In genomic region chr3R:19162135-19162616, dm6 we compare ENCODE assay signal across 5 fruit fly cellular contexts.
TF ChIP-seq lines count a peak whose summit lies in the region.

TSS of gene CG42359 (minus strand) at chr3R:19162300.
TSS of gene Nsun5 (minus strand) at chr3R:19162300.

TF ChIP-seq in whole organism, adult, 20 proteins besides CTCF, POLR2A, EP300 and RAD21 (continued from another document):
- peak; percentile 79 for TF ChIP-seq ovo (GFP tag; optimal IDR thresholded peaks at IDR 0.05; lab: Kevin White, UChicago)
- TF ChIP-seq CG33017 (tag; optimal IDR thresholded peaks at IDR 0.05; lab: Kevin White, UChicago): peak; percentile 80
- TF ChIP-seq Clk (GFP tag; optimal IDR thresholded peaks at IDR 0.05; lab: Kevin White, UChicago): peak; percentile 87
TF ChIP-seq in whole organism, adult: peak in this region for 18.

TF ChIP-seq in whole organism, embryonic, 481 proteins besides CTCF, POLR2A, EP300 and RAD21 (continued from another document and continues in another):
- TF ChIP-seq mirr (GFP tag; optimal IDR thresholded peaks at IDR 0.05; lab: Kevin White, UChicago) (peak; percentile 88), CG9932 (GFP tag; IDR thresholded peaks at IDR 0.05; lab: Robert Waterston, UW) (peak; percentile 94), bowl (GFP tag; IDR thresholded peaks at IDR 0.05; lab: Robert Waterston, UW) (no peak), nerfin-1 (tag; optimal IDR thresholded peaks at IDR 0.05; lab: Kevin White, UChicago) (peak; percentile 87), Hmr (GFP tag; optimal IDR thresholded peaks at IDR 0.05; lab: Kevin White, UChicago) (peak; percentile 89), CG31365 (tag; optimal IDR thresholded peaks at IDR 0.05; lab: Kevin White, UChicago) (peak; percentile 66), Med (GFP tag; lab: Kevin White, UChicago) (peak; percentile 99), CG14667 (GFP tag; IDR thresholded peaks at IDR 0.05; lab: Robert Waterston, UW) (peak; percentile 87), ash1 (GFP tag; optimal IDR thresholded peaks at IDR 0.05; lab: Kevin White, UChicago) (peak; percentile 57), Taf1 (GFP tag; IDR thresholded peaks at IDR 0.05; lab: Robert Waterston, UW) (peak; percentile 80), CG17359 (tag; optimal IDR thresholded peaks at IDR 0.05; lab: Kevin White, UChicago) (peak; percentile 90), CG8359 (GFP tag; optimal IDR thresholded peaks at IDR 0.05; lab: Kevin White, UChicago; ENCODE audit: borderline replicate concordance) (peak; percentile 64), CG9876 (GFP tag; optimal IDR thresholded peaks at IDR 0.05; lab: Kevin White, UChicago) (peak; percentile 87), ewg (GFP tag; optimal IDR thresholded peaks at IDR 0.05; lab: Kevin White, UChicago) (peak; percentile 70), fd3F (GFP tag; optimal IDR thresholded peaks at IDR 0.05; lab: Kevin White, UChicago) (peak; percentile 84), CG17186 (GFP tag; optimal IDR thresholded peaks at IDR 0.05; lab: Kevin White, UChicago) (peak; percentile 91), CG12236 (GFP tag; optimal IDR thresholded peaks at IDR 0.05; lab: Kevin White, UChicago) (peak; percentile 87), Stat92E (GFP tag; optimal IDR thresholded peaks at IDR 0.05; lab: Kevin White, UChicago) (peak in 1 of 3 experiments; percentile 66), sna (GFP tag; IDR thresholded peaks at IDR 0.05; lab: Robert Waterston, UW; ENCODE audit: partially characterized antibody) (peak; percentile 96), CG6689 (GFP tag; IDR thresholded peaks at IDR 0.05; lab: Robert Waterston, UW) (peak; percentile 91), Gug (GFP tag; IDR thresholded peaks at IDR 0.05; lab: Robert Waterston, UW) (peak; percentile 89), gro (GFP tag; optimal IDR thresholded peaks at IDR 0.05; lab: Kevin White, UChicago) (peak; percentile 92), Hmx (GFP tag; optimal IDR thresholded peaks at IDR 0.05; lab: Kevin White, UChicago) (peak; percentile 56), sug (tag; optimal IDR thresholded peaks at IDR 0.05; lab: Kevin White, UChicago) (peak; percentile 90), CG7372 (GFP tag; IDR thresholded peaks at IDR 0.05; lab: Robert Waterston, UW) (peak; percentile 86), ftz-f1 (GFP tag; optimal IDR thresholded peaks at IDR 0.05; lab: Kevin White, UChicago) (peak; percentile 98), CG3065 (GFP tag; optimal IDR thresholded peaks at IDR 0.05; lab: Kevin White, UChicago) (peak; percentile 79), bab2 (GFP tag; optimal IDR thresholded peaks at IDR 0.05; lab: Kevin White, UChicago) (peak; percentile 92), sqz (GFP tag; optimal IDR thresholded peaks at IDR 0.05; lab: Kevin White, UChicago) (peak; percentile 93), jigr1 (GFP tag; IDR thresholded peaks at IDR 0.05; lab: Robert Waterston, UW) (peak; percentile 51; the same call in 2 of the 3 replicates), CG18619 (GFP tag; optimal IDR thresholded peaks at IDR 0.05; lab: Kevin White, UChicago) (peak; percentile 79)

TF ChIP-seq in whole organism, prepupa, 60 proteins besides CTCF, POLR2A, EP300 and RAD21 (continued from another document and continues in another):
- peak; percentile 23 for TF ChIP-seq fd59A (GFP tag; optimal IDR thresholded peaks at IDR 0.05; lab: Kevin White, UChicago)
- peak; percentile 61 for TF ChIP-seq CG8632 (GFP tag; optimal IDR thresholded peaks at IDR 0.05; lab: Kevin White, UChicago)
- TF ChIP-seq CG32006 (GFP tag; optimal IDR thresholded peaks at IDR 0.05; lab: Kevin White, UChicago): peak; percentile 75
- peak; percentile 65 for TF ChIP-seq dsx (GFP tag; optimal IDR thresholded peaks at IDR 0.05; lab: Kevin White, UChicago; ENCODE audit: poor library complexity, severe bottlenecking)
- peak; percentile 68 for TF ChIP-seq Sox15 (GFP tag; optimal IDR thresholded peaks at IDR 0.05; lab: Kevin White, UChicago)
- TF ChIP-seq CG11294 (GFP tag; IDR thresholded peaks at IDR 0.05; lab: Robert Waterston, UW): peak; percentile 38; the same call in 1 of the 2 replicates
- TF ChIP-seq CG16779 (tag; optimal IDR thresholded peaks at IDR 0.05; lab: Kevin White, UChicago): no peak
- TF ChIP-seq pdm3 (GFP tag; optimal IDR thresholded peaks at IDR 0.05; lab: Kevin White, UChicago): peak; percentile 88
- TF ChIP-seq CG15336 (GFP tag; IDR thresholded peaks at IDR 0.05; lab: Robert Waterston, UW): peak; percentile 68; the same call in 1 of the 2 replicates
- TF ChIP-seq CG8119 (GFP tag; IDR thresholded peaks at IDR 0.05; lab: Robert Waterston, UW): peak; percentile 73
- peak; percentile 32 for TF ChIP-seq fd85E (GFP tag; optimal IDR thresholded peaks at IDR 0.05; lab: Kevin White, UChicago)
- peak; percentile 87 for TF ChIP-seq Hr4 (GFP tag; optimal IDR thresholded peaks at IDR 0.05; lab: Kevin White, UChicago)
- TF ChIP-seq CG11762 (GFP tag; optimal IDR thresholded peaks at IDR 0.05; lab: Kevin White, UChicago; ENCODE audit: insufficient read depth): peak; percentile 71
- TF ChIP-seq CG7368 (GFP tag; optimal IDR thresholded peaks at IDR 0.05; lab: Kevin White, UChicago): peak; percentile 74
- TF ChIP-seq Hr39 (GFP tag; optimal IDR thresholded peaks at IDR 0.05; lab: Kevin White, UChicago): peak; percentile 89
- no peak for TF ChIP-seq spab (GFP tag; optimal IDR thresholded peaks at IDR 0.05; lab: Kevin White, UChicago)
- TF ChIP-seq dac (GFP tag; optimal IDR thresholded peaks at IDR 0.05; lab: Kevin White, UChicago): peak; percentile 62
- peak; percentile 77 for TF ChIP-seq achi (GFP tag; optimal IDR thresholded peaks at IDR 0.05; lab: Kevin White, UChicago)
- TF ChIP-seq fkh (GFP tag; optimal IDR thresholded peaks at IDR 0.05; lab: Kevin White, UChicago): peak; percentile 95
- no peak for TF ChIP-seq CG6276 (GFP tag; optimal IDR thresholded peaks at IDR 0.05; lab: Kevin White, UChicago)
- TF ChIP-seq CG34406 (GFP tag; optimal IDR thresholded peaks at IDR 0.05; lab: Kevin White, UChicago): peak; percentile 56
- TF ChIP-seq lz (GFP tag; optimal IDR thresholded peaks at IDR 0.05; lab: Kevin White, UChicago): peak; percentile 86
- peak; percentile 44 to 74 for TF ChIP-seq salr (GFP tag; optimal IDR thresholded peaks at IDR 0.05; lab: Kevin White, UChicago)
- TF ChIP-seq cyc (GFP tag; optimal IDR thresholded peaks at IDR 0.05; lab: Kevin White, UChicago): peak; percentile 90
- TF ChIP-seq Smox (GFP tag; optimal IDR thresholded peaks at IDR 0.05; lab: Kevin White, UChicago): peak; percentile 80
- peak; percentile 87 for TF ChIP-seq CG10631 (GFP tag; optimal IDR thresholded peaks at IDR 0.05; lab: Kevin White, UChicago)
- TF ChIP-seq net (GFP tag; optimal IDR thresholded peaks at IDR 0.05; lab: Kevin White, UChicago): peak; percentile 76
- TF ChIP-seq Gug (GFP tag; IDR thresholded peaks at IDR 0.05; lab: Robert Waterston, UW): peak; percentile 69
- TF ChIP-seq CG3919 (GFP tag; optimal IDR thresholded peaks at IDR 0.05; lab: Kevin White, UChicago): peak; percentile 87
- TF ChIP-seq Eip93F (GFP tag; optimal IDR thresholded peaks at IDR 0.05; lab: Kevin White, UChicago): peak; percentile 29
- peak; percentile 88 for TF ChIP-seq svp (GFP tag; lab: Kevin White, UChicago)
- TF ChIP-seq topi (GFP tag; optimal IDR thresholded peaks at IDR 0.05; lab: Kevin White, UChicago): peak; percentile 78

TF ChIP-seq in whole organism, pupa, 21 proteins besides CTCF, POLR2A, EP300 and RAD21 (continued from another document):
- TF ChIP-seq Pif1B (GFP tag; optimal IDR thresholded peaks at IDR 0.05; lab: Kevin White, UChicago): peak; percentile 64

TF ChIP-seq in whole organism, wandering third instar larva, 38 proteins besides CTCF, POLR2A, EP300 and RAD21 (continued from another document):
- peak; percentile 81 for TF ChIP-seq Sp1 (GFP tag; optimal IDR thresholded peaks at IDR 0.05; lab: Kevin White, UChicago)
- TF ChIP-seq Dfd (GFP tag; optimal IDR thresholded peaks at IDR 0.05; lab: Kevin White, UChicago): no peak
- no peak for TF ChIP-seq usp (GFP tag; optimal IDR thresholded peaks at IDR 0.05; lab: Kevin White, UChicago)
- TF ChIP-seq CrebA (GFP tag; optimal IDR thresholded peaks at IDR 0.05; lab: Kevin White, UChicago; ENCODE audit: borderline replicate concordance): no peak
- no peak for TF ChIP-seq Dif (GFP tag; optimal IDR thresholded peaks at IDR 0.05; lab: Kevin White, UChicago; ENCODE audit: partially characterized antibody)
- peak; percentile 85 for TF ChIP-seq woc (GFP tag; optimal IDR thresholded peaks at IDR 0.05; lab: Kevin White, UChicago)
- peak; percentile 86 for TF ChIP-seq br (GFP tag; optimal IDR thresholded peaks at IDR 0.05; lab: Kevin White, UChicago)
- TF ChIP-seq foxo (GFP tag; optimal IDR thresholded peaks at IDR 0.05; lab: Kevin White, UChicago): peak; percentile 21 to 91
- TF ChIP-seq pan (optimal IDR thresholded peaks at IDR 0.05; lab: Kevin White, UChicago): no peak
- peak; percentile 80 for TF ChIP-seq brk (GFP tag; optimal IDR thresholded peaks at IDR 0.05; lab: Kevin White, UChicago)
- no peak for TF ChIP-seq Hr78 (GFP tag; optimal IDR thresholded peaks at IDR 0.05; lab: Kevin White, UChicago)
- peak; percentile 87 for TF ChIP-seq fru (GFP tag; optimal IDR thresholded peaks at IDR 0.05; lab: Kevin White, UChicago)
- TF ChIP-seq GATAd (GFP tag; optimal IDR thresholded peaks at IDR 0.05; lab: Kevin White, UChicago): peak; percentile 15
- peak; percentile 65 for TF ChIP-seq dmrt93B (GFP tag; optimal IDR thresholded peaks at IDR 0.05; lab: Kevin White, UChicago)
- TF ChIP-seq psq (GFP tag; optimal IDR thresholded peaks at IDR 0.05; lab: Kevin White, UChicago): peak; percentile 79
- peak; percentile 33 for TF ChIP-seq sage (GFP tag; optimal IDR thresholded peaks at IDR 0.05; lab: Kevin White, UChicago)
- TF ChIP-seq N (GFP tag; optimal IDR thresholded peaks at IDR 0.05; lab: Kevin White, UChicago): no peak
TF ChIP-seq in whole organism, wandering third instar larva: peak in this region for 26.
